Worm (Caenorhabditis elegans): Measurements from ENCODE around the gene pyr-1.

- TF ChIP-seq tab-1 (GFP tag; IDR thresholded peaks at IDR 0.05) (no peak), med-1 (GFP tag; optimal IDR thresholded peaks at IDR 0.05; ENCODE audit: insufficient read depth) (no peak), T22C8.4 (GFP tag; IDR thresholded peaks at IDR 0.05) (no peak), klf-2 (GFP tag; conservative IDR thresholded peaks at IDR 0.05) (no peak), ref-1 (GFP tag; conservative IDR thresholded peaks at IDR 0.05) (no peak)
These were observed 40.5 kb downstream of the pyr-1 start, which contains the start of gene C34C6.3 for ce11 chrII:8691344-8691960.
